Fruit fly (Drosophila melanogaster): ENCODE measurements around the gene chico.

The chico gene

dm6 chr2L:10200847-10201246 is 46.0 kb downstream of the chico start, which contains the start of the genes Ripalpha and RpL7 (continued):
- peak; percentile 100 for TF ChIP-seq sens (GFP tag)
- peak; percentile 98 for TF ChIP-seq sr (GFP tag; IDR thresholded peaks at IDR 0.05)
- TF ChIP-seq pb (GFP tag; optimal IDR thresholded peaks at IDR 0.05) = peak; percentile 97
- peak; percentile 99 for TF ChIP-seq MBD-R2 (GFP tag; IDR thresholded peaks at IDR 0.05)
- no peak for TF ChIP-seq Lpt (GFP tag; optimal IDR thresholded peaks at IDR 0.05)
- TF ChIP-seq dan (GFP tag; IDR thresholded peaks at IDR 0.05) = no peak
- TF ChIP-seq CG17802 (tag; optimal IDR thresholded peaks at IDR 0.05) = peak; percentile 91
- peak; percentile 84 for TF ChIP-seq tap (tag; optimal IDR thresholded peaks at IDR 0.05)
- peak; percentile 89 for TF ChIP-seq Oli (tag; optimal IDR thresholded peaks at IDR 0.05)
- TF ChIP-seq CG1602 (GFP tag; optimal IDR thresholded peaks at IDR 0.05) = peak; percentile 92
- TF ChIP-seq CG10366 (GFP tag; IDR thresholded peaks at IDR 0.05) = peak; percentile 96
- TF ChIP-seq Meics (GFP tag; optimal IDR thresholded peaks at IDR 0.05) = peak; percentile 99
- TF ChIP-seq gro (GFP tag; optimal IDR thresholded peaks at IDR 0.05) = peak; percentile 98
- TF ChIP-seq Fer2 (tag; optimal IDR thresholded peaks at IDR 0.05) = peak; percentile 95
- TF ChIP-seq onecut (GFP tag; IDR thresholded peaks at IDR 0.05) = peak; percentile 96
- TF ChIP-seq zf30C (GFP tag; optimal IDR thresholded peaks at IDR 0.05) = peak; percentile 77
- peak; percentile 92 for TF ChIP-seq salm (tag; optimal IDR thresholded peaks at IDR 0.05)
- TF ChIP-seq CG13624 (GFP tag; optimal IDR thresholded peaks at IDR 0.05) = peak; percentile 99
- no peak for TF ChIP-seq cg (GFP tag; optimal IDR thresholded peaks at IDR 0.05)
- peak; percentile 94 for TF ChIP-seq knrl (GFP tag; IDR thresholded peaks at IDR 0.05; ENCODE audit: partially characterized antibody)
- peak; percentile 100 for TF ChIP-seq CG12659 (GFP tag; optimal IDR thresholded peaks at IDR 0.05)
- peak; percentile 85 for TF ChIP-seq gem (tag; optimal IDR thresholded peaks at IDR 0.05)
- peak; percentile 95 for TF ChIP-seq CG15479 (GFP tag; optimal IDR thresholded peaks at IDR 0.05)
- TF ChIP-seq CG4424 (GFP tag; optimal IDR thresholded peaks at IDR 0.05) = peak; percentile 97
- peak; percentile 99 for TF ChIP-seq CG42726 (GFP tag; IDR thresholded peaks at IDR 0.05; ENCODE audit: partially characterized antibody)
- no peak for TF ChIP-seq hth (optimal IDR thresholded peaks at IDR 0.05)
- peak; percentile 95 for TF ChIP-seq luna (GFP tag; optimal IDR thresholded peaks at IDR 0.05)
- peak; percentile 98 for TF ChIP-seq CG8944 (GFP tag; optimal IDR thresholded peaks at IDR 0.05)
- no peak for TF ChIP-seq Hr39 (optimal IDR thresholded peaks at IDR 0.05)
- peak; percentile 98 for TF ChIP-seq zfh2 (GFP tag; optimal IDR thresholded peaks at IDR 0.05)
- TF ChIP-seq crc (GFP tag; optimal IDR thresholded peaks at IDR 0.05) = peak; percentile 96
- no peak; the same call in none of the 2 replicates for TF ChIP-seq CG32772 (GFP tag; IDR thresholded peaks at IDR 0.05)
- TF ChIP-seq CTCF (GFP tag; optimal IDR thresholded peaks at IDR 0.05) = peak; percentile 77
- TF ChIP-seq NC2β (GFP tag; optimal IDR thresholded peaks at IDR 0.05) = peak; percentile 100
- peak; percentile 89 for TF ChIP-seq CG8924 (tag; optimal IDR thresholded peaks at IDR 0.05)
- TF ChIP-seq CG2129 (GFP tag; IDR thresholded peaks at IDR 0.05; ENCODE audit: partially characterized antibody) = peak; percentile 48
- peak; percentile 91 for TF ChIP-seq CG10565 (GFP tag; optimal IDR thresholded peaks at IDR 0.05)
- peak in 1 of 2 experiments; percentile 87 for TF ChIP-seq insv (GFP tag; optimal IDR thresholded peaks at IDR 0.05)
- peak; percentile 84 for TF ChIP-seq klu (GFP tag; IDR thresholded peaks at IDR 0.05)
- TF ChIP-seq Mes4 (GFP tag; optimal IDR thresholded peaks at IDR 0.05) = peak; percentile 100
- TF ChIP-seq NC2α (GFP tag; optimal IDR thresholded peaks at IDR 0.05) = peak; percentile 97
- peak; percentile 97; the same call in 2 of the 3 replicates for TF ChIP-seq CG6175 (GFP tag; IDR thresholded peaks at IDR 0.05)
- TF ChIP-seq HLHmδ (GFP tag; optimal IDR thresholded peaks at IDR 0.05) = peak; percentile 100
- peak; percentile 96 for TF ChIP-seq CG14014 (GFP tag; IDR thresholded peaks at IDR 0.05)
- peak; percentile 85 for TF ChIP-seq Scr (GFP tag; IDR thresholded peaks at IDR 0.05; ENCODE audit: partially characterized antibody)
- peak; percentile 97 for TF ChIP-seq Fer3 (tag; optimal IDR thresholded peaks at IDR 0.05)
- TF ChIP-seq Ets97D (GFP tag; optimal IDR thresholded peaks at IDR 0.05) = peak; percentile 100
- TF ChIP-seq usp (GFP tag; optimal IDR thresholded peaks at IDR 0.05) = no peak
- peak; percentile 99 for TF ChIP-seq CG10267 (tag; optimal IDR thresholded peaks at IDR 0.05)
- peak; percentile 94 for TF ChIP-seq CG16813 (GFP tag; IDR thresholded peaks at IDR 0.05; ENCODE audit: partially characterized antibody)
- peak; percentile 97 for TF ChIP-seq tup (GFP tag; optimal IDR thresholded peaks at IDR 0.05)
- TF ChIP-seq cad (GFP tag; optimal IDR thresholded peaks at IDR 0.05) = no peak
- peak; percentile 88 for TF ChIP-seq gsb (GFP tag; IDR thresholded peaks at IDR 0.05)
